Worm (Caenorhabditis elegans): ENCODE results near the gene K01A11.1.

- TF ChIP-seq pha-4 (tag; optimal IDR thresholded peaks at IDR 0.05) (no peak), Y67H2A.10 (GFP tag; conservative IDR thresholded peaks at IDR 0.05) (no peak), gei-17 (GFP tag; optimal IDR thresholded peaks at IDR 0.05) (no peak), ZK185.1 (tag; optimal IDR thresholded peaks at IDR 0.05; ENCODE audit: poor library complexity, severe bottlenecking) (no peak), ccch-3 (GFP tag; optimal IDR thresholded peaks at IDR 0.05) (no peak), hmg-1.2 (GFP tag; IDR thresholded peaks at IDR 0.05) (no peak), fkh-3 (tag; optimal IDR thresholded peaks at IDR 0.05) (no peak), tbp1 (GFP tag; optimal IDR thresholded peaks at IDR 0.05) (no peak), hlh-12 (tag; optimal IDR thresholded peaks at IDR 0.05) (no peak), aptf-2 (GFP tag; conservative IDR thresholded peaks at IDR 0.05) (no peak), ama-1 (optimal IDR thresholded peaks at IDR 0.05) (no peak), ama-1 (GFP tag; optimal IDR thresholded peaks at IDR 0.05) (no peak), unc-62 (GFP tag; optimal IDR thresholded peaks at IDR 0.05) (no peak), chd-7 (tag; optimal IDR thresholded peaks at IDR 0.05) (no peak)
These were observed 39.7 kb upstream of the K01A11.1 start for ce11 chrIII:3470973-3471372.
